Worm (Caenorhabditis elegans) whole organism, L1 larva: ENCODE results near the gene ZK1193.2.

Experiments
- aly-2 ChIP-seq: fragments of 150-350 bp; optimal IDR thresholded peaks from 2 replicates; lab custom pipeline; 2014; ENCODE audit warnings: missing biosample characterization, missing genetic modification characterization
- fkh-10 ChIP-seq: sonication (generic microtip); optimal IDR thresholded peaks from 2 replicates; lab custom pipeline; 2017; ENCODE audit warnings: missing biosample characterization, missing genetic modification reagents, missing genetic modification characterization
- fkh-4 ChIP-seq: sonication (generic microtip); optimal IDR thresholded peaks from 2 replicates; lab custom pipeline; 2016; ENCODE audit warnings: missing compliant biosample characterization, missing genetic modification characterization, borderline replicate concordance
- pax-3 ChIP-seq: fragments of 200-800 bp; sonication (Bioruptor generic); optimal IDR thresholded peaks from 2 replicates; lab custom pipeline; 2018; ENCODE audit warnings: mild to moderate bottlenecking, missing genetic modification characterization, moderate library complexity, missing compliant biosample characterization
- pqm-1 ChIP-seq: sonication (generic microtip); optimal IDR thresholded peaks from 3 replicates; lab custom pipeline; 2017; ENCODE audit warnings: missing biosample characterization, missing genetic modification characterization
- skn-1 ChIP-seq: fragments of 150-350 bp; optimal IDR thresholded peaks from 2 replicates; lab custom pipeline; 2014; ENCODE audit warnings: missing biosample characterization, missing genetic modification characterization

DNA sequence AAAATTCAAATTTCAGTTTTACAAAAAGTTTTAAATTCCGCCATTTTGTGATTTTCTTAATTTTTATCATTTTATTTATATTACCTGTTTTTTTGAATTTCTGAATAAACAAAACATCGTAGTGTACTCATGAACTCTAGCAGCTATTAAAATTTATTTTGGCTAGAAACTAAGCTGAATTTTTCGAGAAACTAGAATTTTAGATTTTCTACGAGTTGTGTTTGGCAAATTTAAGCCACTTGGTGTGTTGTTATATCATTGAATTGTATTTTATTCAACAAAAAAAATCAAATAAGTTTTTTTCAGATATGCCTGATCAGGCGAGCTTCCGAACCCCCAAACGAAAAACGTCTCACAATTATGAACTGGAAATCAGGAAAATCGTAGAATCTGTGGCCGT is 28.2 kb downstream of the ZK1193.2 start, which contains the start of gene R04A9.6:
- TF ChIP-seq skn-1 (tag; lab: Kevin White, UChicago): no peak
- TF ChIP-seq fkh-10 (GFP tag; lab: Kevin White, UChicago): no peak
- TF ChIP-seq aly-2 (tag; lab: Kevin White, UChicago): no peak
- no peak for TF ChIP-seq pax-3 (tag; lab: Kevin White, UChicago)
- TF ChIP-seq pqm-1 (tag; lab: Kevin White, UChicago): no peak
- no peak for TF ChIP-seq fkh-4
